Fruit fly (Drosophila melanogaster) S2 (cell line): ENCODE data around the gene abd-A.

Experiments
- CG8478 ChIP-seq: fragments of >200 bp; optimal IDR thresholded peaks from 2 replicates; lab custom pipeline; 2018
- CTCF ChIP-seq, 2 experiments: fragments of >200 bp; optimal IDR thresholded peaks; 2 replicates each; lab custom pipeline; 2018

abd-A gene

DNA sequence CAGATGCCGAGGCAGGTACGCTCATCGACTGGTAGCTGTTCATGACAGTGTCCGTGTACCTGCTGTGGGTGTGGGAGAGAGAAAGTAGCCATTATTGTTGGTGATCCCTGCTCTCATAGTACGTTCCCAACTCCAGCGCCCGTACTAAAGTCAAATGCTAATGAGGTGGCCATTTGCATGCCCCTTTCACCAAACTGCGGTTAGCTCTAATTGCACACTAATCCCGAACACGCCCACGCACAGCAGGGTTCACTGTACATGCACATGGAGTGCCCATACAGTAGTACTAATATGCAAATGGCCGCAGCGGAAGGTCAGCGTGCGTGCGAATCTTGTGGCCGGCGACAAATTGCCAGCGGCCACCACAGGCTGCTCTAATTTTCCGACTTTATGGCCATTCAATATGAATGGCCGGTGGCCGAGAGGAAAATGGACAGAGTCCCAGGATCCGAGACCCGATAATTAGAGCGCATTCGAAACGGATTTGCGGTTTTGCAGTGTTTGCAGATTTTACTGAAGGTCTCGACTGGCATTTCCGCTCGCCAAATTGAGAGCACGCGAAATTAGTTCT lies 3.5 kb downstream of the abd-A start:
- no peak for TF ChIP-seq CTCF (optimal IDR thresholded peaks at IDR 0.05; lab: Kevin White, UChicago)
- no peak for TF ChIP-seq CG8478

DNA sequence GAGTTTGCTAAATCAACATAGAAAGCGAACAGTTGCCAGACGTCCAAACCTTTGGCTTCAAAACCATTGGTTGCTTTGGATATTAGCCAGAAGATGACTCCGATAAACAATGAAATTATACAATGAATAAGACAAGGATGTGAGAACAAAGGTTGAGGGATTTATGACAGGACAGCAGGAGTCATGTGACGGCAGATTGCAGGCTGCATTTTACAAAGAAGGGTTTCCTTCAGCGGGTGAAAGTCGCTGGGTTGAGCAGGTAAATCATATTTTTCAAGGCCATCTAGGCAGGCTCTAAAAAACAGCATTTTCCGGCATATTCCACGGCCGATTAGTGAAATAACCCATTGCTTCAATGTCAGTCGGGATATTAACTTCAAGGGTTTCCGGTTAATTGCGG lies 7.8 kb downstream of the abd-A start:
- no peak for TF ChIP-seq CTCF (optimal IDR thresholded peaks at IDR 0.05; lab: Kevin White, UChicago)
- no peak for TF ChIP-seq CG8478

- no peak for TF ChIP-seq CTCF (optimal IDR thresholded peaks at IDR 0.05; lab: Kevin White, UChicago)
- no peak for TF ChIP-seq CG8478
Observed at dm6 chr3R:16821473-16821872, 8.4 kb downstream of the abd-A start.

- TF ChIP-seq CG8478, result no peak
- no peak for TF ChIP-seq CTCF (optimal IDR thresholded peaks at IDR 0.05; lab: Kevin White, UChicago)
Observed at dm6 chr3R:16819451-16820129, 10.3 kb downstream of the abd-A start.

DNA sequence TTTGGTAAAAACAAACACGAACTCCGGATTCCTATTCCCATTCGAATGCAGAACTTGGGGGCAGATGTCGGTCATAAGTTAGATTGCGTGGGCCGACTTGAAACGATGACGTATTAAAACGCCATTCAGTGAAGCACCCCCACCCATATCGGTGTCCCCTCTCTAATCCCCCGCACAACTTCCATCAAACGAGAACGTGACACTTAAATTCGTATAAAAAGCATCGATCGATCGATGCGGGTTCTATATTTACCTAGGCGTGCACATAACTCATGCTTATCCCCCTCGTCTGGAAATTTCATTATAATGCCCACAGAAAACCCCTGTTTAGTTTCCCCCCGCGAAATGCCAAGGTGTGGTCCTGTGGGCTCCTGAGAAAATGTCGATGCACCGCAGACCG lies 12.4 kb downstream of the abd-A start:
- no peak for TF ChIP-seq CTCF (optimal IDR thresholded peaks at IDR 0.05; lab: Kevin White, UChicago)
- no peak for TF ChIP-seq CG8478

dm6 chr3R:16815728-16816127 lies 14.1 kb downstream of the abd-A start:
- TF ChIP-seq CTCF (optimal IDR thresholded peaks at IDR 0.05; lab: Kevin White, UChicago) (no peak), CG8478 (no peak)

- TF ChIP-seq CG8478, result no peak
- no peak for TF ChIP-seq CTCF (optimal IDR thresholded peaks at IDR 0.05; lab: Kevin White, UChicago)
Observed at dm6 chr3R:16813116-16813752, 16.6 kb downstream of the abd-A start.

- TF ChIP-seq CG8478 (no peak), CTCF (optimal IDR thresholded peaks at IDR 0.05; lab: Kevin White, UChicago) (no peak)
Observed at dm6 chr3R:16811781-16812207, 18.1 kb downstream of the abd-A start.

DNA sequence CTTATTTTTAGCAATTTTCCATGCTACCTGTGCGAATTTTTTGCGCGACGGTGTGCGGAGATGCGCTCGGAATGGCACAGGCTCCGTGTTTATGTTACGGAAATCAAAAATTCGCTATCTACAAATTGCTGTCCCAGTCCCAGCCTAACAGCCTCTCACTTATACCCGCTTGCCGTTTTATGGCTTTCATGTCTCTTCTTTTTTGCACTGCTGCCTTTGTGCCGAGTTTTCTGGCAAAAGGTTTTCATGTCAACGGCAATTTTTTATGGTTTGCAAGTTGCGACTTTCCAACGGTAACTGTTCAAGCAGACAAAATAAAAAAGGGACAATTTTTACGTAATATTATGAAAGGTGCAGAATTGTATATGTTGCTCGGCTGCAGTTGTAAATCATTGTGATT lies 19.0 kb downstream of the abd-A start:
- TF ChIP-seq CTCF (optimal IDR thresholded peaks at IDR 0.05; lab: Kevin White, UChicago), result no peak

DNA sequence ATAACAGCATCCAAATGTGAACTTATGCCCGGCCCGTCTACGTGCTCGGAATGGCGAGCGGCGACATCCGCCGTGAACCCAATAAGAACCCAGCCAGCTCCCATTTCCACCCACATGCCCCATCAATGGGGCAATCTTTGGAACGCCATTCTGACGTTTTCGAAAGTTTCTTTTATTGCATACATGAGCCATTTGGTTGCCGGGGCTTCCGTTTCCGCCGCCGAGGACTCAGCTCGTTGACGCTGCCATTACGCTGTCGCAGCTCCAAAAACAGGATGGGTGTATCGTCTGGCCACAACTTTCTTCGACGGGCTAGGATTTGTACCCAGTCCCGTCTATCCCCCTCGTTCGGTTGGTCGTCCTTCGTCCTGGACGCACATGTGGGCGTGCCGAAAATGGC lies 23.7 kb downstream of the abd-A start:
- no peak for TF ChIP-seq CG8478
- TF ChIP-seq CTCF (optimal IDR thresholded peaks at IDR 0.05; lab: Kevin White, UChicago), result no peak

DNA sequence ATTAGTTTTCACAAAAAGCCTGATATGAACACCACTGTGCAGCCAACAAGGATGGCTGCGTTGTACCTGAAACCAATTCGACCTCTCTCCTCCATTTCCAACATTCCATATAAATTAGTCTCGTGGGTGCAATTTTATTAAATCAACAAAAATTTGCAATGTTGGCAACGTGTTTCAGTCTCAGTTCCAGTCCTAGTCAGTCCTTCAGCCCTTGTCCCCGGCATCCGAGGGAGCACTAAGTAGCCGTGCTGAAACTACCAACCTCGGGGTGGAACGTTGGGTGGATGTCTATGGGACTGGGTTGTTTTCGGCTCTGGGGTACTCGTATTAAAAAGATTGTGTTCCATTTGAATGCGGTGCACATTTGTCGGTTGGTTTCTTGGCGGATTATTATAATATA lies 25.8 kb downstream of the abd-A start:
- TF ChIP-seq CG8478 (no peak), CTCF (optimal IDR thresholded peaks at IDR 0.05; lab: Kevin White, UChicago) (no peak)

DNA sequence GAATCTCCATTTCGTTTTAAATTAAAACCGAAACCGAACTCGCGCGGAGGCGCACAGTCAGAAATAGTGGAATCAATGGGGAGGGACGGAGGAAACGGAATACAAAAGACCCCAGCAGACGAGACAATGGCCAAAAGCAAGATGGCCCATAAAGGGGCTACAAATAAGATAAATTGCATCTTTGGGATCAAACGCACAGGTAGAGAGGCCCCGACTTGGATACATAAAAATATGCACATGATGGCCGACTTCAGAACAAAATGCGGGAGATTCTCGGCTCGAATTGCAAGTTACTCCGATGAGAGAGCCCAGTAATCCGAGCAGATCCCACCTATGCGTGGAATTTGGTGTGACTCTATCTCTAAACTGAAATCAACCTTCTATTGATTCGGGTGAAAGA lies 28.4 kb downstream of the abd-A start:
- no peak for TF ChIP-seq CG8478
- no peak for TF ChIP-seq CTCF (optimal IDR thresholded peaks at IDR 0.05; lab: Kevin White, UChicago)

dm6 chr3R:16800994-16801393 lies 28.9 kb downstream of the abd-A start:
- TF ChIP-seq CTCF (optimal IDR thresholded peaks at IDR 0.05; lab: Kevin White, UChicago), result no peak
- no peak for TF ChIP-seq CG8478

- no peak for TF ChIP-seq CG8478
- no peak for TF ChIP-seq CTCF (optimal IDR thresholded peaks at IDR 0.05; lab: Kevin White, UChicago)
Observed at dm6 chr3R:16800272-16800671, 29.6 kb downstream of the abd-A start.

dm6 chr3R:16798516-16799040 lies 31.3 kb downstream of the abd-A start:
- TF ChIP-seq CTCF (optimal IDR thresholded peaks at IDR 0.05; lab: Kevin White, UChicago) (peak; percentile 100), CG8478 (no peak)

- TF ChIP-seq CTCF (optimal IDR thresholded peaks at IDR 0.05; lab: Kevin White, UChicago), result peak; percentile 41 to 58
- TF ChIP-seq CG8478, result no peak
Observed at dm6 chr3R:16797805-16798204, 32.0 kb downstream of the abd-A start.
